Worm (Caenorhabditis elegans) whole organism, L4 larva: ENCODE results near the gene C05D11.5.
A peak's percentile ranks its signal among the peaks of the same experiment; 100 is the strongest.

ENCODE experiments used
- D1046.2 ChIP-seq: fragments of 200-800 bp; sonication (Bioruptor generic); IDR thresholded peaks from 2 replicates; pipeline ENCODE4 v1.3.6; 2022; ENCODE audit warnings: missing genetic modification characterization, missing compliant biosample characterization
- F49E8.2 ChIP-seq: sonication (generic microtip); optimal IDR thresholded peaks from 2 replicates; lab custom pipeline; 2016; ENCODE audit warnings: missing compliant biosample characterization, mild to moderate bottlenecking, missing genetic modification characterization, borderline replicate concordance
- T26A8.4 ChIP-seq: fragments of 200-800 bp; sonication (Bioruptor generic); IDR thresholded peaks from 2 replicates; pipeline ENCODE4 v1.3.6; 2022; ENCODE audit warnings: missing genetic modification characterization, missing compliant biosample characterization
- Y75B8A.6 ChIP-seq: fragments of 200-800 bp; sonication (Bioruptor generic); IDR thresholded peaks from 2 replicates; pipeline ENCODE4 v1.3.6; 2022; ENCODE audit warnings: missing genetic modification reagents, missing genetic modification characterization, missing compliant biosample characterization
- ZK546.5 ChIP-seq, 2 experiments: sonication (generic microtip); optimal IDR thresholded peaks; 2 replicates each; lab custom pipeline; 2017; ENCODE audit warnings: missing biosample characterization in 2 of 2, missing genetic modification characterization in 2 of 2
- arid-1 ChIP-seq: fragments of 200-800 bp; sonication (Bioruptor generic); conservative IDR thresholded peaks from 2 replicates; pipeline ENCODE4 v1.3.6; 2022; ENCODE audit warnings: missing genetic modification reagents, missing genetic modification characterization, missing compliant biosample characterization
- ceh-28 ChIP-seq: fragments of 150-350 bp; optimal IDR thresholded peaks from 2 replicates; lab custom pipeline; 2014; ENCODE audit warnings: missing biosample characterization, missing genetic modification reagents, missing genetic modification characterization
- ceh-44 ChIP-seq: fragments of 200-800 bp; sonication (Bioruptor generic); IDR thresholded peaks from 2 replicates; pipeline ENCODE4 v1.3.6; 2022; ENCODE audit warnings: missing genetic modification reagents, missing genetic modification characterization, missing compliant biosample characterization
- ces-1 ChIP-seq: fragments of 150-350 bp; sonication (generic microtip); optimal IDR thresholded peaks from 4 replicates; lab custom pipeline; 2014; ENCODE audit warnings: missing biosample characterization, missing genetic modification reagents, missing genetic modification characterization
- ctbp-1 ChIP-seq: fragments of 200-800 bp; sonication (Bioruptor generic); IDR thresholded peaks from 2 replicates; pipeline ENCODE4 v1.3.6; 2022; ENCODE audit warnings: missing genetic modification reagents, missing genetic modification characterization, missing compliant biosample characterization
- daf-12 ChIP-seq: fragments of 150-350 bp; optimal IDR thresholded peaks from 2 replicates; lab custom pipeline; 2014; ENCODE audit warnings: missing biosample characterization, missing genetic modification reagents, missing genetic modification characterization
- daf-16 ChIP-seq, 3 experiments: sonication (generic microtip); optimal IDR thresholded peaks; 2 replicates each; lab custom pipeline; 2016 to 2017; ENCODE audit warnings: missing genetic modification characterization in 3 of 3, missing genetic modification reagents in 3 of 3, mild to moderate bottlenecking in 2 of 3, missing compliant biosample characterization in 2 of 3, missing biosample characterization in 1 of 3, moderate library complexity in 1 of 3
- daf-19 ChIP-seq: fragments of 200-800 bp; sonication (Bioruptor generic); conservative IDR thresholded peaks from 2 replicates; pipeline ENCODE4 v1.3.6; 2022; ENCODE audit warnings: missing genetic modification characterization, missing compliant biosample characterization
- daf-8 ChIP-seq: fragments of 200-800 bp; sonication (Bioruptor generic); IDR thresholded peaks from 2 replicates; pipeline ENCODE4 v1.3.6; 2022; ENCODE audit warnings: missing genetic modification characterization, missing compliant biosample characterization
- dmd-6 ChIP-seq: fragments of 200-800 bp; sonication (Bioruptor generic); IDR thresholded peaks from 2 replicates; pipeline ENCODE4 v1.3.6; 2022; ENCODE audit warnings: missing genetic modification reagents, missing genetic modification characterization, missing compliant biosample characterization
- dmd-9 ChIP-seq: fragments of 200-800 bp; sonication (Bioruptor generic); IDR thresholded peaks from 2 replicates; pipeline ENCODE4 v1.3.6; 2022; ENCODE audit warnings: missing genetic modification reagents, missing genetic modification characterization, missing compliant biosample characterization
- dve-1 ChIP-seq: sonication (generic microtip); optimal IDR thresholded peaks from 2 replicates; lab custom pipeline; 2017; ENCODE audit warnings: antibody characterized with exemption, mild to moderate bottlenecking, missing genetic modification characterization, missing compliant biosample characterization; ENCODE audit not compliant: insufficient read depth
- egl-27 ChIP-seq: sonication (generic microtip); optimal IDR thresholded peaks from 3 replicates; lab custom pipeline; 2017; ENCODE audit warnings: missing biosample characterization, missing genetic modification reagents, missing genetic modification characterization
- egl-43 ChIP-seq: fragments of 200-800 bp; sonication (Bioruptor generic); IDR thresholded peaks from 2 replicates; pipeline ENCODE4 v1.3.6; 2022; ENCODE audit warnings: missing genetic modification reagents, missing genetic modification characterization, missing compliant biosample characterization
- hif-1 ChIP-seq, 2 experiments: sonication (generic microtip); optimal IDR thresholded peaks; 2 replicates each; lab custom pipeline; 2016 to 2017; ENCODE audit warnings: missing compliant biosample characterization in 2 of 2, missing genetic modification characterization in 2 of 2, missing genetic modification reagents in 2 of 2, missing genotype in 2 of 2, mild to moderate bottlenecking in 1 of 2
- hmg-1.1 ChIP-seq: fragments of 200-800 bp; sonication (Bioruptor generic); IDR thresholded peaks from 2 replicates; pipeline ENCODE4 v1.3.6; 2022; ENCODE audit warnings: missing genetic modification reagents, missing genetic modification characterization, missing compliant biosample characterization
- jun-1 ChIP-seq: fragments of 150-350 bp; optimal IDR thresholded peaks from 2 replicates; lab custom pipeline; 2014; ENCODE audit warnings: missing biosample characterization, missing genetic modification reagents, missing genetic modification characterization
- lin-1 ChIP-seq: fragments of 200-800 bp; sonication (Bioruptor generic); IDR thresholded peaks from 2 replicates; pipeline ENCODE4 v1.3.6; 2022; ENCODE audit warnings: missing genetic modification reagents, missing genetic modification characterization, missing compliant biosample characterization
- lin-29 ChIP-seq: fragments of 200-800 bp; sonication (Bioruptor generic); IDR thresholded peaks from 2 replicates; pipeline ENCODE4 v1.3.6; 2022; ENCODE audit warnings: missing genetic modification reagents, missing genetic modification characterization, missing compliant biosample characterization
- lin-38 ChIP-seq: fragments of 200-800 bp; sonication (Bioruptor generic); IDR thresholded peaks from 2 replicates; pipeline ENCODE4 v1.3.6; 2022; ENCODE audit warnings: missing genetic modification reagents, missing genetic modification characterization, missing compliant biosample characterization
- lin-39 ChIP-seq: fragments of 150-350 bp; optimal IDR thresholded peaks from 2 replicates; lab custom pipeline; 2014; ENCODE audit warnings: missing biosample characterization, missing genetic modification reagents, missing genetic modification characterization
- madf-5 ChIP-seq, 2 experiments: fragments of 200-800 bp; sonication (Bioruptor generic); IDR thresholded peaks; 2 replicates each; pipeline ENCODE4 v1.3.6; 2022; ENCODE audit warnings: missing compliant biosample characterization in 2 of 2, missing genetic modification characterization in 2 of 2
- madf-9 ChIP-seq: fragments of 200-800 bp; sonication (Bioruptor generic); conservative IDR thresholded peaks from 2 replicates; pipeline ENCODE4 v1.3.6; 2022; ENCODE audit warnings: missing genetic modification reagents, missing genetic modification characterization, missing compliant biosample characterization
- mdt-29 ChIP-seq: fragments of 200-800 bp; sonication (Bioruptor generic); IDR thresholded peaks from 2 replicates; pipeline ENCODE4 v1.3.6; 2022; ENCODE audit warnings: missing genetic modification reagents, missing genetic modification characterization, missing compliant biosample characterization
- mep-1 ChIP-seq: fragments of 150-350 bp; sonication (generic microtip); optimal IDR thresholded peaks from 3 replicates; lab custom pipeline; 2014; ENCODE audit warnings: missing biosample characterization, missing genetic modification characterization
- mes-2 ChIP-seq: sonication (generic microtip); optimal IDR thresholded peaks from 2 replicates; lab custom pipeline; 2016; ENCODE audit warnings: missing genotype, mild to moderate bottlenecking, missing genetic modification characterization, missing compliant biosample characterization; ENCODE audit not compliant: poor library complexity, severe bottlenecking
- mxl-3 ChIP-seq: fragments of 200-800 bp; sonication (Bioruptor generic); optimal IDR thresholded peaks from 2 replicates; lab custom pipeline; 2018; ENCODE audit warnings: mild to moderate bottlenecking, missing genetic modification characterization, missing compliant biosample characterization
- nhr-10 ChIP-seq: fragments of 150-350 bp; optimal IDR thresholded peaks from 2 replicates; lab custom pipeline; 2014; ENCODE audit warnings: missing biosample characterization, missing genetic modification characterization
- nhr-11 ChIP-seq: fragments of 150-350 bp; optimal IDR thresholded peaks from 2 replicates; lab custom pipeline; 2014; ENCODE audit warnings: missing biosample characterization, missing genetic modification characterization
- nhr-111 ChIP-seq: fragments of 200-800 bp; sonication (Bioruptor generic); optimal IDR thresholded peaks from 2 replicates; lab custom pipeline; 2018; ENCODE audit warnings: mild to moderate bottlenecking, missing genetic modification characterization, missing compliant biosample characterization
- nhr-28 ChIP-seq: fragments of 150-350 bp; optimal IDR thresholded peaks from 2 replicates; lab custom pipeline; 2014; ENCODE audit warnings: missing biosample characterization, missing genetic modification characterization
- nhr-42 ChIP-seq: fragments of 200-800 bp; sonication (Bioruptor generic); IDR thresholded peaks from 2 replicates; pipeline ENCODE4 v1.3.6; 2022; ENCODE audit warnings: missing genetic modification characterization, missing compliant biosample characterization
- nhr-6 ChIP-seq: fragments of 150-350 bp; optimal IDR thresholded peaks from 2 replicates; lab custom pipeline; 2014; ENCODE audit warnings: missing biosample characterization, missing genetic modification characterization
- nhr-76 ChIP-seq: fragments of 150-350 bp; optimal IDR thresholded peaks from 2 replicates; lab custom pipeline; 2014; ENCODE audit warnings: missing biosample characterization, missing genetic modification characterization
- php-3 ChIP-seq: fragments of 200-800 bp; sonication (Bioruptor generic); IDR thresholded peaks from 2 replicates; pipeline ENCODE4 v1.3.6; 2022; ENCODE audit warnings: missing genetic modification reagents, missing genetic modification characterization, missing compliant biosample characterization
- saeg-2 ChIP-seq: fragments of 200-800 bp; sonication (Bioruptor generic); IDR thresholded peaks from 2 replicates; pipeline ENCODE4 v1.3.6; 2022; ENCODE audit warnings: missing genetic modification reagents, missing genetic modification characterization, missing compliant biosample characterization
- sdz-12 ChIP-seq: fragments of 200-800 bp; sonication (Bioruptor generic); optimal IDR thresholded peaks from 2 replicates; lab custom pipeline; 2018; ENCODE audit warnings: mild to moderate bottlenecking, missing genetic modification characterization, missing compliant biosample characterization
- set-16 ChIP-seq: fragments of 200-800 bp; sonication (Bioruptor generic); IDR thresholded peaks from 2 replicates; pipeline ENCODE4 v1.3.6; 2022; ENCODE audit warnings: missing genetic modification reagents, missing genetic modification characterization, missing compliant biosample characterization
- skn-1 ChIP-seq: fragments of 150-350 bp; optimal IDR thresholded peaks from 2 replicates; lab custom pipeline; 2014; ENCODE audit warnings: missing biosample characterization, missing genetic modification characterization
- spr-1 ChIP-seq: sonication (generic microtip); optimal IDR thresholded peaks from 2 replicates; lab custom pipeline; 2016; ENCODE audit warnings: mild to moderate bottlenecking, missing genetic modification characterization, missing compliant biosample characterization
- tra-1 ChIP-seq: fragments of 200-800 bp; sonication (Bioruptor generic); IDR thresholded peaks from 2 replicates; pipeline ENCODE4 v1.3.6; 2022; ENCODE audit warnings: missing genetic modification reagents, missing genetic modification characterization, missing compliant biosample characterization
- unc-39 ChIP-seq: sonication (generic microtip); optimal IDR thresholded peaks from 2 replicates; lab custom pipeline; 2017; ENCODE audit warnings: missing biosample characterization, missing genetic modification characterization
- vab-7 ChIP-seq: fragments of 200-800 bp; sonication (Bioruptor generic); IDR thresholded peaks from 2 replicates; pipeline ENCODE4 v1.3.6; 2022; ENCODE audit warnings: missing genetic modification reagents, missing genetic modification characterization, missing compliant biosample characterization
- zfp-2 ChIP-seq: sonication (generic microtip); optimal IDR thresholded peaks from 2 replicates; lab custom pipeline; 2016; ENCODE audit warnings: mild to moderate bottlenecking, missing genetic modification characterization, missing compliant biosample characterization
- zip-2 ChIP-seq: fragments of 150-350 bp; optimal IDR thresholded peaks from 2 replicates; lab custom pipeline; 2014; ENCODE audit warnings: missing biosample characterization, missing genetic modification characterization
- ztf-7 ChIP-seq: fragments of 150-350 bp; optimal IDR thresholded peaks from 2 replicates; lab custom pipeline; 2014; ENCODE audit warnings: missing biosample characterization, missing genetic modification characterization

C05D11.5 gene

DNA sequence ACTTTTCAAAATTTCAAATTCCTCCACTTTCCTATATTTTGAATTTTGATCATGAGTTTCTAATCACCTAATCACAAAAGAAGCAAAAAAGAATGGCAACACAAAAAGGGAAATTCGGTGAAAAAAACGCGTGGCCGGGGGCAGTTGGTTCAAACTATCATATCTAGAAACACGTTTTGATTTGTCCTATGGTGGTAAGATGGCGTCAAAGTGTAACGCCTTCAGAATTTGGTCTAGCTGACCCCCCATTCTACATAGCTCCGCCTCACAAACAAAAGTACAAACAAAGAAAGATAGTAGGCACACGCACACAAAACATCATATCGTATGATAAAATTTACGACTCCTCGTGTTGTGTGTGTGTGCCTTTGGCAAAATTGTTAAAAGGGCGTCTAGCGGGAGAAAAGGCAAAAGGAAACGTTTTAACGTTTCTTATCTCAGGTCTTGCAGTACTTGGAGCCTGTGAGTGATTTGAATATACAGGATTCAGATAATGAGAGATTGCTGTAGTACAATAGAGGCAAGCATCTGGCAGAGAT, 10.2 kb upstream of the C05D11.5 start (continued):
- TF ChIP-seq set-16 (GFP tag; lab: Robert Waterston, UW) (no peak), nhr-28 (tag; lab: Kevin White, UChicago) (peak; percentile 95), tra-1 (GFP tag; lab: Robert Waterston, UW) (no peak), vab-7 (GFP tag; lab: Robert Waterston, UW) (no peak), daf-16 (GFP tag; optimal IDR thresholded peaks at IDR 0.05; lab: Kevin White, UChicago) (no peak), daf-16 (tag; optimal IDR thresholded peaks at IDR 0.05; lab: Kevin White, UChicago) (peak; percentile 73), jun-1 (no peak), zip-2 (no peak), lin-39 (tag; lab: Kevin White, UChicago) (no peak), ceh-28 (tag; lab: Kevin White, UChicago) (no peak), sdz-12 (GFP tag; lab: Kevin White, UChicago) (no peak), nhr-6 (no peak), ztf-7 (no peak), mdt-29 (no peak), daf-19 (no peak), egl-27 (tag; lab: Kevin White, UChicago) (no peak), nhr-10 (tag; lab: Kevin White, UChicago) (no peak), T26A8.4 (GFP tag; lab: Robert Waterston, UW) (peak; percentile 42), dmd-9 (GFP tag; lab: Robert Waterston, UW) (no peak), F49E8.2 (tag; lab: Kevin White, UChicago) (no peak), lin-38 (GFP tag; lab: Robert Waterston, UW) (no peak), ceh-44 (GFP tag; lab: Robert Waterston, UW) (no peak), Y75B8A.6 (GFP tag; lab: Robert Waterston, UW) (peak; percentile 32; the same call in 1 of the 2 replicates), daf-8 (GFP tag; lab: Robert Waterston, UW) (no peak), mep-1 (tag; lab: Kevin White, UChicago) (peak; percentile 37), dve-1 (tag; lab: Kevin White, UChicago) (peak; percentile 84), daf-12 (tag; lab: Kevin White, UChicago) (no peak), nhr-111 (GFP tag; lab: Kevin White, UChicago) (no peak), unc-39 (tag; lab: Kevin White, UChicago) (no peak), php-3 (GFP tag; lab: Robert Waterston, UW) (peak; percentile 86; the same call in 1 of the 2 replicates), mes-2 (tag; lab: Kevin White, UChicago) (peak; percentile 4), hif-1 (tag; optimal IDR thresholded peaks at IDR 0.05; lab: Kevin White, UChicago) (peak in 1 of 2 experiments; percentile 51), D1046.2 (GFP tag; lab: Robert Waterston, UW) (no peak), hmg-1.1 (GFP tag; lab: Robert Waterston, UW) (peak; percentile 60; the same call in 1 of the 2 replicates), arid-1 (GFP tag; lab: Robert Waterston, UW) (no peak), ctbp-1 (GFP tag; lab: Robert Waterston, UW) (no peak), nhr-11 (tag; lab: Kevin White, UChicago) (no peak), spr-1 (tag; lab: Kevin White, UChicago) (no peak), nhr-76 (tag; lab: Kevin White, UChicago) (no peak), ZK546.5 (tag; optimal IDR thresholded peaks at IDR 0.05; lab: Kevin White, UChicago) (no peak), saeg-2 (GFP tag; lab: Robert Waterston, UW) (no peak), ces-1 (GFP tag; lab: Kevin White, UChicago) (no peak), dmd-6 (GFP tag; lab: Robert Waterston, UW) (peak; percentile 83), skn-1 (no peak), mxl-3 (GFP tag; lab: Kevin White, UChicago) (peak; percentile 86), zfp-2 (tag; lab: Kevin White, UChicago) (no peak), madf-9 (no peak), nhr-42 (no peak), madf-5 (GFP tag; IDR thresholded peaks at IDR 0.05; lab: Robert Waterston, UW) (no peak), lin-29 (GFP tag; lab: Robert Waterston, UW) (no peak), lin-1 (GFP tag; lab: Robert Waterston, UW) (0 out of 2 replicates have a peak, but pooled peaks have one; percentile 15), egl-43 (GFP tag; lab: Robert Waterston, UW) (no peak)
